Worm (Caenorhabditis elegans) whole organism, L4 larva: ENCODE results near the gene C54C6.11.

Experiments
- F10B5.3 ChIP-seq: sonication (generic microtip); optimal IDR thresholded peaks from 2 replicates; lab custom pipeline; 2016; ENCODE audit warnings: mild to moderate bottlenecking, missing genetic modification characterization, missing compliant biosample characterization
- Y105C5A.15 ChIP-seq: fragments of 200-800 bp; sonication (Bioruptor generic); IDR thresholded peaks from 2 replicates; pipeline ENCODE4 v1.3.6; 2022; ENCODE audit warnings: missing genetic modification characterization, missing compliant biosample characterization
- ZK337.2 ChIP-seq: fragments of 200-800 bp; sonication (Bioruptor generic); IDR thresholded peaks from 2 replicates; pipeline ENCODE4 v1.3.6; 2022; ENCODE audit warnings: missing genetic modification reagents, missing genetic modification characterization, missing compliant biosample characterization
- aha-1 ChIP-seq: fragments of 150-350 bp; peaks from one replicate; lab custom pipeline; 2014; ENCODE audit warnings: missing biosample characterization, missing genetic modification characterization
- ceh-44 ChIP-seq: fragments of 200-800 bp; sonication (Bioruptor generic); IDR thresholded peaks from 2 replicates; pipeline ENCODE4 v1.3.6; 2022; ENCODE audit warnings: missing genetic modification reagents, missing genetic modification characterization, missing compliant biosample characterization
- ceh-62 ChIP-seq: sonication (generic microtip); optimal IDR thresholded peaks from 2 replicates; lab custom pipeline; 2017; ENCODE audit warnings: missing biosample characterization, missing genetic modification characterization
- ces-1 ChIP-seq: fragments of 150-350 bp; sonication (generic microtip); optimal IDR thresholded peaks from 4 replicates; lab custom pipeline; 2014; ENCODE audit warnings: missing biosample characterization, missing genetic modification reagents, missing genetic modification characterization
- daf-16 ChIP-seq, 3 experiments: sonication (generic microtip); optimal IDR thresholded peaks; 2 replicates each; lab custom pipeline; 2016 to 2017; ENCODE audit warnings: missing genetic modification characterization in 3 of 3, missing genetic modification reagents in 3 of 3, mild to moderate bottlenecking in 2 of 3, missing compliant biosample characterization in 2 of 3, missing biosample characterization in 1 of 3, moderate library complexity in 1 of 3
- daf-19 ChIP-seq: fragments of 200-800 bp; sonication (Bioruptor generic); conservative IDR thresholded peaks from 2 replicates; pipeline ENCODE4 v1.3.6; 2022; ENCODE audit warnings: missing genetic modification characterization, missing compliant biosample characterization
- daf-8 ChIP-seq: fragments of 200-800 bp; sonication (Bioruptor generic); IDR thresholded peaks from 2 replicates; pipeline ENCODE4 v1.3.6; 2022; ENCODE audit warnings: missing genetic modification characterization, missing compliant biosample characterization
- dpl-1 ChIP-seq: fragments of 150-350 bp; optimal IDR thresholded peaks from 2 replicates; lab custom pipeline; 2014; ENCODE audit warnings: missing biosample characterization, missing genetic modification reagents, missing genetic modification characterization
- duxl-1 ChIP-seq: sonication (generic microtip); optimal IDR thresholded peaks from 2 replicates; lab custom pipeline; 2016; ENCODE audit warnings: mild to moderate bottlenecking, missing genetic modification characterization, moderate library complexity, missing compliant biosample characterization; ENCODE audit not compliant: poor library complexity
- egl-27 ChIP-seq: sonication (generic microtip); optimal IDR thresholded peaks from 3 replicates; lab custom pipeline; 2017; ENCODE audit warnings: missing biosample characterization, missing genetic modification reagents, missing genetic modification characterization
- jun-1 ChIP-seq: fragments of 150-350 bp; optimal IDR thresholded peaks from 2 replicates; lab custom pipeline; 2014; ENCODE audit warnings: missing biosample characterization, missing genetic modification reagents, missing genetic modification characterization
- lim-7 ChIP-seq: fragments of 200-800 bp; sonication (Bioruptor generic); IDR thresholded peaks from 2 replicates; pipeline ENCODE4 v1.3.6; 2022; ENCODE audit warnings: missing genetic modification characterization, missing compliant biosample characterization
- lin-13 ChIP-seq: fragments of 150-350 bp; optimal IDR thresholded peaks from 2 replicates; lab custom pipeline; 2014; ENCODE audit warnings: missing biosample characterization, missing genetic modification reagents, missing genetic modification characterization
- lin-15B ChIP-seq: fragments of 150-350 bp; sonication (generic microtip); optimal IDR thresholded peaks from 3 replicates; lab custom pipeline; 2014; ENCODE audit warnings: missing biosample characterization, missing genetic modification characterization
- lin-38 ChIP-seq: fragments of 200-800 bp; sonication (Bioruptor generic); IDR thresholded peaks from 2 replicates; pipeline ENCODE4 v1.3.6; 2022; ENCODE audit warnings: missing genetic modification reagents, missing genetic modification characterization, missing compliant biosample characterization
- lsy-2 ChIP-seq, 2 experiments: fragments of 150-350 bp in 1 of 2; sonication (generic microtip) in 1 of 2; optimal IDR thresholded peaks; 2 replicates each; lab custom pipeline; 2014 to 2017; ENCODE audit warnings: missing biosample characterization in 2 of 2, missing genetic modification characterization in 2 of 2
- madf-9 ChIP-seq: fragments of 200-800 bp; sonication (Bioruptor generic); conservative IDR thresholded peaks from 2 replicates; pipeline ENCODE4 v1.3.6; 2022; ENCODE audit warnings: missing genetic modification reagents, missing genetic modification characterization, missing compliant biosample characterization
- mes-2 ChIP-seq: sonication (generic microtip); optimal IDR thresholded peaks from 2 replicates; lab custom pipeline; 2016; ENCODE audit warnings: missing genotype, mild to moderate bottlenecking, missing genetic modification characterization, missing compliant biosample characterization; ENCODE audit not compliant: poor library complexity, severe bottlenecking
- mxl-2 ChIP-seq: fragments of 200-800 bp; sonication (Bioruptor generic); conservative IDR thresholded peaks from 2 replicates; pipeline ENCODE4 v1.3.6; 2022; ENCODE audit warnings: missing genetic modification reagents, missing genetic modification characterization, missing compliant biosample characterization
- nhr-102 ChIP-seq: sonication (generic microtip); optimal IDR thresholded peaks from 2 replicates; lab custom pipeline; 2016; ENCODE audit warnings: mild to moderate bottlenecking, missing genetic modification characterization, moderate library complexity, missing compliant biosample characterization
- nhr-28 ChIP-seq: fragments of 150-350 bp; optimal IDR thresholded peaks from 2 replicates; lab custom pipeline; 2014; ENCODE audit warnings: missing biosample characterization, missing genetic modification characterization
- nhr-76 ChIP-seq: fragments of 150-350 bp; optimal IDR thresholded peaks from 2 replicates; lab custom pipeline; 2014; ENCODE audit warnings: missing biosample characterization, missing genetic modification characterization
- pqm-1 ChIP-seq: sonication (generic microtip); optimal IDR thresholded peaks from 2 replicates; lab custom pipeline; 2017; ENCODE audit warnings: missing biosample characterization, missing genetic modification characterization
- set-16 ChIP-seq: fragments of 200-800 bp; sonication (Bioruptor generic); IDR thresholded peaks from 2 replicates; pipeline ENCODE4 v1.3.6; 2022; ENCODE audit warnings: missing genetic modification reagents, missing genetic modification characterization, missing compliant biosample characterization
- skn-1 ChIP-seq: fragments of 150-350 bp; optimal IDR thresholded peaks from 2 replicates; lab custom pipeline; 2014; ENCODE audit warnings: missing biosample characterization, missing genetic modification characterization
- tra-1 ChIP-seq: fragments of 200-800 bp; sonication (Bioruptor generic); IDR thresholded peaks from 2 replicates; pipeline ENCODE4 v1.3.6; 2022; ENCODE audit warnings: missing genetic modification reagents, missing genetic modification characterization, missing compliant biosample characterization
- unc-62 ChIP-seq, 3 experiments: fragments of 150-350 bp in 1 of 3; sonication (generic microtip); optimal IDR thresholded peaks in 2 of 3; peaks in 1 of 3; 1 replicate in 1 of 3; 2 replicates in 2 of 3; lab custom pipeline; 2014 to 2017; ENCODE audit warnings: missing biosample characterization in 3 of 3, missing genetic modification characterization in 3 of 3, missing genetic modification reagents in 3 of 3, missing genotype in 1 of 3
- vab-7 ChIP-seq: fragments of 200-800 bp; sonication (Bioruptor generic); IDR thresholded peaks from 2 replicates; pipeline ENCODE4 v1.3.6; 2022; ENCODE audit warnings: missing genetic modification reagents, missing genetic modification characterization, missing compliant biosample characterization
- ztf-11 ChIP-seq: fragments of 150-350 bp; optimal IDR thresholded peaks from 2 replicates; lab custom pipeline; 2014; ENCODE audit warnings: missing biosample characterization, missing genetic modification characterization

C54C6.11 gene

ce11 chrIII:3543071-3543470 lies 5.0 kb upstream of the C54C6.11 start:
- TF ChIP-seq aha-1 (peak; percentile 44), lin-13 (GFP tag; lab: Kevin White, UChicago) (no peak), unc-62 (GFP tag; optimal IDR thresholded peaks at IDR 0.05 in 1 of 2; lab: Kevin White, UChicago) (peak in 1 of 2 experiments; percentile 44), unc-62 (tag; optimal IDR thresholded peaks at IDR 0.05; lab: Kevin White, UChicago) (no peak), lsy-2 (tag; optimal IDR thresholded peaks at IDR 0.05; lab: Kevin White, UChicago) (peak in 1 of 2 experiments; percentile 7)

- TF ChIP-seq daf-16 (GFP tag; optimal IDR thresholded peaks at IDR 0.05; lab: Kevin White, UChicago) (no peak), daf-16 (tag; optimal IDR thresholded peaks at IDR 0.05; lab: Kevin White, UChicago) (peak; percentile 30), ztf-11 (tag; lab: Kevin White, UChicago) (no peak), daf-19 (GFP tag; lab: Robert Waterston, UW) (no peak), pqm-1 (tag; lab: Kevin White, UChicago) (peak; percentile 60), nhr-28 (tag; lab: Kevin White, UChicago) (peak; percentile 21)
- TF ChIP-seq, all 104 proteins: peak for 3
These were observed 1.8 kb upstream of the C54C6.11 start, which contains the start of gene C54C6.7 for ce11 chrIII:3546323-3546722. Gene C54C6.7 (minus strand): TSS chrIII:3546423.

- no peak for TF ChIP-seq duxl-1 (tag; lab: Kevin White, UChicago)
- TF ChIP-seq lim-7 = no peak
- no peak for TF ChIP-seq mes-2 (tag; lab: Kevin White, UChicago)
- TF ChIP-seq daf-8 (GFP tag; lab: Robert Waterston, UW) = no peak
- TF ChIP-seq nhr-76 (tag; lab: Kevin White, UChicago) = no peak
- TF ChIP-seq set-16 (GFP tag; lab: Robert Waterston, UW) = no peak
- no peak for TF ChIP-seq mxl-2 (GFP tag; lab: Robert Waterston, UW)
- no peak for TF ChIP-seq skn-1 (tag; lab: Kevin White, UChicago)
- no peak for TF ChIP-seq lin-38 (GFP tag; lab: Robert Waterston, UW)
- TF ChIP-seq jun-1 = no peak
These were observed 1.6 kb downstream of the C54C6.11 start, which contains the start of gene C54C6.5 for ce11 chrIII:3549750-3550149. Gene C54C6.5 (minus strand): TSS chrIII:3549850.

ce11 chrIII:3550364-3550763 lies 2.2 kb downstream of the C54C6.11 start:
- TF ChIP-seq egl-27 = no peak
- TF ChIP-seq aha-1 = peak; percentile 84

ce11 chrIII:3553349-3553748 lies 5.2 kb downstream of the C54C6.11 start, which contains the start of gene C54C6.4:
Gene C54C6.4 (plus strand): TSS chrIII:3553649.
- TF ChIP-seq ceh-62 (tag; lab: Kevin White, UChicago) (no peak), F10B5.3 (tag; lab: Kevin White, UChicago) (no peak), nhr-102 (tag; lab: Kevin White, UChicago) (no peak), tra-1 (GFP tag; lab: Robert Waterston, UW) (no peak), jun-1 (no peak), Y105C5A.15 (GFP tag; lab: Robert Waterston, UW) (no peak), dpl-1 (no peak), madf-9 (GFP tag; lab: Robert Waterston, UW) (no peak), lin-15B (tag; lab: Kevin White, UChicago) (no peak), lin-13 (GFP tag; lab: Kevin White, UChicago) (no peak), ceh-44 (no peak), ces-1 (GFP tag; lab: Kevin White, UChicago) (no peak), vab-7 (no peak), ZK337.2 (no peak), daf-19 (GFP tag; lab: Robert Waterston, UW) (no peak)
